Worm (Caenorhabditis elegans) whole organism, L1 larva: ENCODE data around the gene cdh-10.

Source experiments
- C04F5.9 ChIP-seq: sonication (generic microtip); optimal IDR thresholded peaks from 2 replicates; lab custom pipeline; 2016; ENCODE audit warnings: missing genetic modification characterization, missing compliant biosample characterization
- F16B12.6 ChIP-seq: fragments of 150-350 bp; optimal IDR thresholded peaks from 2 replicates; lab custom pipeline; 2014; ENCODE audit warnings: missing biosample characterization, missing genetic modification characterization
- aly-2 ChIP-seq: fragments of 150-350 bp; optimal IDR thresholded peaks from 2 replicates; lab custom pipeline; 2014; ENCODE audit warnings: missing biosample characterization, missing genetic modification characterization
- blmp-1 ChIP-seq: fragments of 150-350 bp; optimal IDR thresholded peaks from 2 replicates; lab custom pipeline; 2014; ENCODE audit warnings: missing biosample characterization, missing genetic modification characterization
- ceh-8 ChIP-seq: fragments of 200-800 bp; sonication (Bioruptor generic); optimal IDR thresholded peaks from 2 replicates; lab custom pipeline; 2018; ENCODE audit warnings: mild to moderate bottlenecking, missing genetic modification characterization, moderate library complexity, missing compliant biosample characterization
- dpl-1 ChIP-seq, 3 experiments: fragments of 150-350 bp in 2 of 3; sonication (generic microtip) in 1 of 3; optimal IDR thresholded peaks; 2 replicates each; lab custom pipeline; 2014 to 2017; ENCODE audit warnings: missing biosample characterization in 3 of 3, missing genetic modification characterization in 3 of 3, missing genetic modification reagents in 3 of 3
- efl-1 ChIP-seq, 4 experiments: fragments of 150-350 bp; optimal IDR thresholded peaks in 3 of 4; peaks in 1 of 4; 1 replicate in 1 of 4; 2 replicates in 3 of 4; lab custom pipeline; 2014; ENCODE audit warnings: missing biosample characterization in 2 of 4, missing genetic modification characterization in 2 of 4, missing genetic modification reagents in 2 of 4
- egl-13 ChIP-seq: sonication (generic microtip); optimal IDR thresholded peaks from 2 replicates; lab custom pipeline; 2016; ENCODE audit warnings: missing genotype, missing genetic modification reagents, missing genetic modification characterization, missing compliant biosample characterization
- elt-2 ChIP-seq: sonication (generic microtip); optimal IDR thresholded peaks from 2 replicates; lab custom pipeline; 2016; ENCODE audit warnings: missing genetic modification characterization, mild to moderate bottlenecking, inconsistent platforms, missing compliant biosample characterization, missing genetic modification reagents
- ets-5 ChIP-seq: fragments of 200-800 bp; sonication (Bioruptor generic); IDR thresholded peaks from 2 replicates; pipeline ENCODE4 v1.3.6; 2022; ENCODE audit warnings: missing genetic modification characterization, missing compliant biosample characterization
- fkh-4 ChIP-seq: sonication (generic microtip); optimal IDR thresholded peaks from 2 replicates; lab custom pipeline; 2016; ENCODE audit warnings: missing compliant biosample characterization, missing genetic modification characterization, borderline replicate concordance
- fkh-8 ChIP-seq: sonication (generic microtip); optimal IDR thresholded peaks from 2 replicates; lab custom pipeline; 2016; ENCODE audit warnings: mild to moderate bottlenecking, missing genetic modification characterization, missing compliant biosample characterization
- hlh-17 ChIP-seq: fragments of 200-800 bp; sonication (Bioruptor generic); optimal IDR thresholded peaks from 2 replicates; lab custom pipeline; 2018; ENCODE audit warnings: missing genetic modification characterization, mild to moderate bottlenecking, missing compliant biosample characterization, moderate library complexity, borderline replicate concordance
- isw-1 ChIP-seq: fragments of 200-800 bp; sonication (Bioruptor generic); IDR thresholded peaks from 2 replicates; pipeline ENCODE4 v1.3.6; 2022; ENCODE audit warnings: missing genetic modification characterization, missing compliant biosample characterization
- lin-13 ChIP-seq: fragments of 150-350 bp; optimal IDR thresholded peaks from 2 replicates; lab custom pipeline; 2014; ENCODE audit warnings: missing biosample characterization, missing genetic modification reagents, missing genetic modification characterization
- lir-3 ChIP-seq: sonication (generic microtip); optimal IDR thresholded peaks from 2 replicates; lab custom pipeline; 2016; ENCODE audit warnings: mild to moderate bottlenecking, missing genetic modification characterization, moderate library complexity, missing compliant biosample characterization; ENCODE audit not compliant: poor library complexity
- lsy-2 ChIP-seq, 2 experiments: fragments of 150-350 bp; optimal IDR thresholded peaks; 2 replicates each; lab custom pipeline; 2014; ENCODE audit warnings: missing biosample characterization in 2 of 2, missing genetic modification characterization in 2 of 2
- mab-9 ChIP-seq: fragments of 200-800 bp; sonication (Bioruptor generic); IDR thresholded peaks from 2 replicates; pipeline ENCODE4 v1.3.6; 2022; ENCODE audit warnings: missing genetic modification reagents, missing genetic modification characterization, missing compliant biosample characterization
- nhr-11 ChIP-seq: fragments of 150-350 bp; optimal IDR thresholded peaks from 2 replicates; lab custom pipeline; 2014; ENCODE audit warnings: missing biosample characterization, missing genetic modification characterization
- nhr-12 ChIP-seq: sonication (generic microtip); optimal IDR thresholded peaks from 2 replicates; lab custom pipeline; 2017; ENCODE audit warnings: missing biosample characterization, missing genetic modification characterization
- nhr-20 ChIP-seq: sonication (generic microtip); optimal IDR thresholded peaks from 2 replicates; lab custom pipeline; 2016; ENCODE audit warnings: mild to moderate bottlenecking, missing genetic modification characterization, missing compliant biosample characterization
- nhr-237 ChIP-seq: fragments of 150-350 bp; optimal IDR thresholded peaks from 2 replicates; lab custom pipeline; 2014; ENCODE audit warnings: missing biosample characterization, missing genetic modification characterization
- nhr-47 ChIP-seq: sonication (generic microtip); optimal IDR thresholded peaks from 2 replicates; lab custom pipeline; 2016; ENCODE audit warnings: mild to moderate bottlenecking, missing genetic modification characterization, moderate library complexity, missing compliant biosample characterization
- nhr-71 ChIP-seq: sonication (generic microtip); optimal IDR thresholded peaks from 2 replicates; lab custom pipeline; 2016; ENCODE audit warnings: mild to moderate bottlenecking, missing genetic modification characterization, moderate library complexity, missing compliant biosample characterization
- nhr-76 ChIP-seq: sonication (generic microtip); optimal IDR thresholded peaks from 2 replicates; lab custom pipeline; 2017; ENCODE audit warnings: missing biosample characterization, missing genetic modification characterization
- skn-1 ChIP-seq: fragments of 150-350 bp; optimal IDR thresholded peaks from 2 replicates; lab custom pipeline; 2014; ENCODE audit warnings: missing biosample characterization, missing genetic modification characterization
- sptf-1 ChIP-seq: fragments of 150-350 bp; optimal IDR thresholded peaks from 2 replicates; lab custom pipeline; 2014; ENCODE audit warnings: missing biosample characterization, missing genetic modification characterization
- swsn-7 ChIP-seq: sonication (generic microtip); optimal IDR thresholded peaks from 2 replicates; lab custom pipeline; 2016; ENCODE audit warnings: missing genetic modification characterization, missing compliant biosample characterization
- tbx-2 ChIP-seq: sonication (generic microtip); optimal IDR thresholded peaks from 2 replicates; lab custom pipeline; 2016; ENCODE audit warnings: missing genetic modification characterization, missing compliant biosample characterization
- unc-62 ChIP-seq: fragments of 150-350 bp; optimal IDR thresholded peaks from 2 replicates; lab custom pipeline; 2014; ENCODE audit warnings: missing biosample characterization, missing genetic modification reagents, missing genetic modification characterization
- xbp-1 ChIP-seq: sonication (generic microtip); optimal IDR thresholded peaks from 2 replicates; lab custom pipeline; 2016; ENCODE audit warnings: missing genetic modification characterization, missing compliant biosample characterization
- ztf-4 ChIP-seq: fragments of 150-350 bp; optimal IDR thresholded peaks from 2 replicates; lab custom pipeline; 2014; ENCODE audit warnings: missing biosample characterization, missing genetic modification characterization

Gene cdh-10

DNA sequence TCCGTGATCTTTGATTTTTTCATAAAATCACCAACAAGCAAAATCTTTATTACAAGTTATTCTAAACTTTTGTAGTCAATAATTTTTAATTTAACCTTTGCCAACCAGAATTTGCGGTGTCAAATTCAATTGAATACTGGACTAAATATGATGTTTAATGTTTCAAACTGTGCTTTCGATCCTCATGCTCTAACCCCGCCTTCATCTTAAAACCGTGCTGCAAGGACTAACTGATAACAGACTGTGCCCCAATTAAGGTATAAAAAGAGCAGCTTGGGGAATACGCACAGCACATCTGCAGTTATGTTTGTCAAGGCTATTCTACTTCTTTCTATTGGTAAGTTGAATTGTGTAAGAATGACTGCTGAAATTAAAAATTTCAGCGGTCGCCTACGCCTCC, 4.2 kb upstream of the cdh-10 start, which contains the start of gene ilys-2:
Gene ilys-2 (plus strand): TSS at position 301 of the 400 bp plus-strand sequence.
- TF ChIP-seq unc-62 (GFP tag; lab: Kevin White, UChicago): no peak
- TF ChIP-seq nhr-12 (tag; lab: Kevin White, UChicago): no peak
- TF ChIP-seq nhr-47 (tag; lab: Kevin White, UChicago): no peak
- no peak for TF ChIP-seq nhr-11 (tag; lab: Kevin White, UChicago)
- no peak for TF ChIP-seq nhr-76 (tag; lab: Kevin White, UChicago)
- TF ChIP-seq egl-13 (tag; lab: Kevin White, UChicago): no peak
- TF ChIP-seq lsy-2 (tag; optimal IDR thresholded peaks at IDR 0.05; lab: Kevin White, UChicago): no peak
- TF ChIP-seq F16B12.6: no peak
- no peak for TF ChIP-seq skn-1 (tag; lab: Kevin White, UChicago)
- no peak for TF ChIP-seq tbx-2 (tag; lab: Kevin White, UChicago)
- no peak for TF ChIP-seq lir-3 (tag; lab: Kevin White, UChicago)
- no peak for TF ChIP-seq mab-9 (GFP tag; lab: Robert Waterston, UW)
- TF ChIP-seq lin-13 (GFP tag; lab: Kevin White, UChicago): no peak
- TF ChIP-seq fkh-8 (tag; lab: Kevin White, UChicago): no peak

DNA sequence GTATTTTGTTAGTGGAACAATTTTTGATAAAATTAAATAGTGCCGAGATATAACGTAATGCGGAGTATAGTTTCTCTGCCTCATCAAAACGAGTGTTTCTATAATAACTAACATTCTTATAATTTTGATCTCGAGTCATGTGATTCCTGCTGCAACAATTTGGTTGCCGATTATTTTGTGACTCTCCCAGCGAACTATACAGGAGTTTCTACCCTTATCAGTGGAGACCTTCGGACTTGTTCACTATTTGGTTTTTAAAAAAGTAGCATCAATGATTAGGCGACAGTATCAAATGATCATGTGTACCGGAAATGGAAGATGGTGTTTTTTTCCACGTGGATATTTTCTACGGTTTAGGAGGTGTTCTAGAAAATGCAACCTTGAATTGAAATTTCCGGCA, 3.1 kb upstream of the cdh-10 start:
- TF ChIP-seq efl-1 (optimal IDR thresholded peaks at IDR 0.05; lab: Kevin White, UChicago) (no peak), efl-1 (GFP tag; optimal IDR thresholded peaks at IDR 0.05 in 1 of 2; lab: Kevin White, UChicago) (peak in 1 of 2 experiments; percentile 63), nhr-20 (tag; lab: Kevin White, UChicago) (peak; percentile 48), ceh-8 (GFP tag; lab: Kevin White, UChicago) (no peak), elt-2 (peak; percentile 36), nhr-237 (no peak)
- TF ChIP-seq, all 84 proteins: peak for 3

DNA sequence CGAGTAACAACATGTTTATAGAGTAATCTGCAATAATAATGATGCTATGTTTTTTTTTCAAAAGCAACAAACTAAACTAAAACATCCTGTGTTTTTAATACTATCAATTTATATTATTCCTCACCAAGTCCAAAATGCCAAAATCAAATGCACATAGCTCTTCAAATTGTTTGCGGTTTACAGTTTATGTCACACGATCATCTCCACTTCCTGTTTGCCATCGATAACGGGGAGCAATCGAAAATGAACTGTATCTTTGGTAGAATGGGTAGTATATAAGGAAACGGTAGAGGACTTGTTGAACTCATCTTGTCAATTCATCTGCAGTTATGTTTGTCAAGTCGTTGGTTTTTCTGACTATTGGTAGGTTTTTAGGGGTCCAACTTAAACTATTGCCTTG, 987 bp upstream of the cdh-10 start, which contains the start of gene ilys-3:
Gene ilys-3 (plus strand): TSS at position 301 of the 400 bp plus-strand sequence.
- TF ChIP-seq ztf-4 (tag; lab: Kevin White, UChicago): no peak
- TF ChIP-seq nhr-71: no peak
- no peak for TF ChIP-seq unc-62 (GFP tag; lab: Kevin White, UChicago)
- no peak for TF ChIP-seq C04F5.9 (tag; lab: Kevin White, UChicago)

ce11 chrIV:2461396-2461795, 1.8 kb downstream of the cdh-10 start:
- TF ChIP-seq aly-2 (tag; lab: Kevin White, UChicago) (no peak), ets-5 (GFP tag; lab: Robert Waterston, UW) (no peak), blmp-1 (tag; lab: Kevin White, UChicago) (no peak), xbp-1 (tag; lab: Kevin White, UChicago) (no peak), hlh-17 (GFP tag; lab: Kevin White, UChicago) (no peak), egl-13 (tag; lab: Kevin White, UChicago) (no peak), nhr-76 (tag; lab: Kevin White, UChicago) (no peak), lin-13 (GFP tag; lab: Kevin White, UChicago) (no peak)
- TF ChIP-seq, all 84 proteins: peak for 0

- TF ChIP-seq swsn-7 (no peak), isw-1 (no peak), sptf-1 (tag; lab: Kevin White, UChicago) (no peak), dpl-1 (GFP tag; optimal IDR thresholded peaks at IDR 0.05; lab: Kevin White, UChicago) (no peak), mab-9 (GFP tag; lab: Robert Waterston, UW) (no peak)
- TF ChIP-seq, all 84 proteins: peak for 0
Measured at ce11 chrIV:2455128-2455527, 8.0 kb downstream of the cdh-10 start.

DNA sequence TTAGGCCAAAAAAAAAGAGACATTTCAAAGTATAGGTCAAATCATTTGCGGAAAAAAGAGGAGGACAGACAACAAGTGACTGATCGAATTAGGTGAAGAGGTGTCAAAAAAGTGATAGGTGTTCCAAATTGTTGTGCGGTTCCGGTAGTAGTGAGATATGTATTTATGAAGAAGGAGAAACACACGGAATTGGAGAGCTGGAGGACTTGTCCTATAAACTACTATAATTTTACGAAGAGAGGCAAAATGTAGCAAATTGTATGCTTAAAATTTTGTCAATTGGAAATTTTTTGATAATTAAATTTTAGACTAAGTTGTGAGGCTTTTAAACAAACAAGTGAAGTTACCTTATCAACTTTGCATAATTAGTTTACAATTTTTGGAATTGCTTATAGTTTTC, 11.5 kb downstream of the cdh-10 start:
- TF ChIP-seq efl-1 (optimal IDR thresholded peaks at IDR 0.05; lab: Kevin White, UChicago) (no peak), efl-1 (GFP tag; optimal IDR thresholded peaks at IDR 0.05 in 1 of 2; lab: Kevin White, UChicago) (peak in 1 of 2 experiments; percentile 33), fkh-4 (tag; lab: Kevin White, UChicago) (no peak)
